Worm (Caenorhabditis elegans): ENCODE results near the gene rap-2.

Gene rap-2

ce11 chrV:15082291-15082690, 18.4 kb upstream of the rap-2 start, which contains the start of the genes C01G10.10 and C01G10.9 (continued):
- TF ChIP-seq jun-1 (tag; optimal IDR thresholded peaks at IDR 0.05) (peak; percentile 29), lsy-2 (tag; optimal IDR thresholded peaks at IDR 0.05) (peak; percentile 68 to 70), zag-1 (tag; optimal IDR thresholded peaks at IDR 0.05) (no peak), unc-98 (GFP tag; IDR thresholded peaks at IDR 0.05) (peak; percentile 58; the same call in 1 of the 2 replicates), egl-13 (tag; optimal IDR thresholded peaks at IDR 0.05) (no peak), skn-1 (tag; optimal IDR thresholded peaks at IDR 0.05) (peak; percentile 38), hlh-17 (GFP tag; optimal IDR thresholded peaks at IDR 0.05; ENCODE audit: borderline replicate concordance) (no peak), tlp-1 (tag; optimal IDR thresholded peaks at IDR 0.05) (no peak), lin-14 (GFP tag; optimal IDR thresholded peaks at IDR 0.05) (peak; percentile 69), xbp-1 (tag; optimal IDR thresholded peaks at IDR 0.05) (peak; percentile 77), lin-39 (tag; optimal IDR thresholded peaks at IDR 0.05) (no peak), Y116A8C.19 (tag; optimal IDR thresholded peaks at IDR 0.05; ENCODE audit: borderline replicate concordance) (peak; percentile 70), efl-3 (GFP tag; optimal IDR thresholded peaks at IDR 0.05) (peak; percentile 54), blmp-1 (tag; optimal IDR thresholded peaks at IDR 0.05) (peak; percentile 51), sup-37 (GFP tag; optimal IDR thresholded peaks at IDR 0.05) (no peak), mdl-1 (tag; optimal IDR thresholded peaks at IDR 0.05) (no peak), nhr-84 (tag; optimal IDR thresholded peaks at IDR 0.05) (no peak), lin-15B (tag; optimal IDR thresholded peaks at IDR 0.05) (no peak), pqm-1 (tag; optimal IDR thresholded peaks at IDR 0.05) (no peak), aha-1 (tag; optimal IDR thresholded peaks at IDR 0.05) (no peak), nhr-47 (tag; optimal IDR thresholded peaks at IDR 0.05) (peak; percentile 86), nhr-12 (tag; optimal IDR thresholded peaks at IDR 0.05) (no peak), ceh-8 (GFP tag; optimal IDR thresholded peaks at IDR 0.05) (no peak), elt-3 (tag; optimal IDR thresholded peaks at IDR 0.05) (peak in 1 of 6 experiments; percentile 60), C04F5.9 (tag; optimal IDR thresholded peaks at IDR 0.05) (peak; percentile 83), nhr-77 (tag; optimal IDR thresholded peaks at IDR 0.05) (no peak), nhr-11 (tag; optimal IDR thresholded peaks at IDR 0.05) (no peak), alr-1 (tag; optimal IDR thresholded peaks at IDR 0.05; ENCODE audit: borderline replicate concordance) (no peak), C16A3.4 (tag; optimal IDR thresholded peaks at IDR 0.05) (peak; percentile 27), dpl-1 (GFP tag; optimal IDR thresholded peaks at IDR 0.05) (peak; percentile 45 to 67 (median 56)), ets-5 (GFP tag; IDR thresholded peaks at IDR 0.05) (no peak), nhr-237 (tag; optimal IDR thresholded peaks at IDR 0.05) (no peak), unc-86 (tag; optimal IDR thresholded peaks at IDR 0.05) (peak; percentile 46), elt-2 (tag; optimal IDR thresholded peaks at IDR 0.05) (peak; percentile 67), ceh-88 (GFP tag; IDR thresholded peaks at IDR 0.05) (no peak), mep-1 (tag; optimal IDR thresholded peaks at IDR 0.05) (peak; percentile 79), pax-3 (tag; optimal IDR thresholded peaks at IDR 0.05) (peak; percentile 96), nhr-76 (tag; optimal IDR thresholded peaks at IDR 0.05) (no peak), C34B4.2 (tag; optimal IDR thresholded peaks at IDR 0.05) (no peak), ceh-82 (tag; optimal IDR thresholded peaks at IDR 0.05) (peak; percentile 28 to 32 (median 30)), hpl-2 (GFP tag; optimal IDR thresholded peaks at IDR 0.05) (no peak)

DNA sequence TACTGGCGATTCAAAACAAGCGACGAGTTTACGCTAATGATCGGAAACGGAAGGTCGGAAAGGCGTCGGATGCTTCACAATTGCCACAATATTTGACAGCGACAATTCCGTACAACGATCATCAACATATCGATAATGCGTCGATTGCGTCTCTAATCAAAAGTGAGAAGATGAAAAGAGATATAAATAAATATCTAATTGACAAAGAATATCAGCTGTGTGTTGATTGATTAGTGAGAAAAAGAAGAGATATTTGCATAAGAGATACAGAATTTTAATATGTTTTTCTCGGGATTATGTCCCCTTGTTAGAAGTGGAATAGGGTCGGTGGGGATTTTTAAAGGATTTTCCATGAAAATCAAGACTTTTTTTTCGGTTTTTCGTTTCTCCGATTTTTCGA, 14.7 kb upstream of the rap-2 start:
- TF ChIP-seq dsc-1 (tag; optimal IDR thresholded peaks at IDR 0.05) (peak; percentile 64), ama-1 (optimal IDR thresholded peaks at IDR 0.05) (no peak), blmp-1 (tag; optimal IDR thresholded peaks at IDR 0.05) (peak; percentile 66), nhr-84 (tag; optimal IDR thresholded peaks at IDR 0.05) (no peak)
